Worm (Caenorhabditis elegans) whole organism, L2 larva: ENCODE results near the gene vab-23.
A peak's percentile ranks its signal among the peaks of the same experiment; 100 is the strongest.

Experiments used
- C34F6.9 ChIP-seq: fragments of 150-350 bp; optimal IDR thresholded peaks from 2 replicates; lab custom pipeline; 2014; ENCODE audit warnings: missing biosample characterization, missing genetic modification characterization
- R02D3.7 ChIP-seq: fragments of 150-350 bp; optimal IDR thresholded peaks from 2 replicates; lab custom pipeline; 2014; ENCODE audit warnings: missing biosample characterization, missing genetic modification characterization
- Y55F3AM.14 ChIP-seq: fragments of 200-800 bp; sonication (Bioruptor generic); optimal IDR thresholded peaks from 2 replicates; lab custom pipeline; 2018; ENCODE audit warnings: mild to moderate bottlenecking, missing genetic modification characterization, missing compliant biosample characterization
- ZK546.5 ChIP-seq: sonication (generic microtip); optimal IDR thresholded peaks from 2 replicates; lab custom pipeline; 2017; ENCODE audit warnings: missing biosample characterization, missing genetic modification characterization
- alr-1 ChIP-seq: fragments of 150-350 bp; optimal IDR thresholded peaks from 2 replicates; lab custom pipeline; 2014; ENCODE audit warnings: missing biosample characterization, missing genetic modification characterization
- ama-1 ChIP-seq: fragments of 150-350 bp; optimal IDR thresholded peaks from 2 replicates; lab custom pipeline; 2018; ENCODE audit warnings: inconsistent platforms
- blmp-1 ChIP-seq: sonication (generic microtip); optimal IDR thresholded peaks from 2 replicates; lab custom pipeline; 2017; ENCODE audit warnings: missing genetic modification characterization, mild to moderate bottlenecking, missing compliant biosample characterization, antibody characterized with exemption, moderate library complexity; ENCODE audit not compliant: insufficient read depth
- ceh-82 ChIP-seq: fragments of 150-350 bp; optimal IDR thresholded peaks from 2 replicates; lab custom pipeline; 2014; ENCODE audit warnings: missing biosample characterization, missing genetic modification characterization
- dmd-4 ChIP-seq: sonication (generic microtip); optimal IDR thresholded peaks from 2 replicates; lab custom pipeline; 2017; ENCODE audit warnings: missing biosample characterization, missing genetic modification characterization
- egl-27 ChIP-seq: sonication (generic microtip); optimal IDR thresholded peaks from 3 replicates; lab custom pipeline; 2017; ENCODE audit warnings: missing biosample characterization, missing genetic modification reagents, missing genetic modification characterization
- elt-3 ChIP-seq: sonication (generic microtip); optimal IDR thresholded peaks from 2 replicates; lab custom pipeline; 2017; ENCODE audit warnings: missing biosample characterization, missing genetic modification characterization
- fos-1 ChIP-seq: fragments of 150-350 bp; optimal IDR thresholded peaks from 2 replicates; lab custom pipeline; 2014; ENCODE audit warnings: missing biosample characterization, missing genetic modification characterization
- lin-13 ChIP-seq: fragments of 150-350 bp; optimal IDR thresholded peaks from 2 replicates; lab custom pipeline; 2014; ENCODE audit warnings: missing biosample characterization, missing genetic modification reagents, missing genetic modification characterization
- lin-39 ChIP-seq: fragments of 150-350 bp; optimal IDR thresholded peaks from 2 replicates; lab custom pipeline; 2014; ENCODE audit warnings: missing biosample characterization, missing genetic modification reagents, missing genetic modification characterization
- mab-5 ChIP-seq: fragments of 150-350 bp; optimal IDR thresholded peaks from 2 replicates; lab custom pipeline; 2014; ENCODE audit warnings: missing biosample characterization, missing genetic modification characterization
- mdl-1 ChIP-seq, 2 experiments: fragments of 150-350 bp in 1 of 2; sonication (generic microtip) in 1 of 2; optimal IDR thresholded peaks; 2 replicates each; lab custom pipeline; 2017; ENCODE audit warnings: missing biosample characterization in 2 of 2, missing genetic modification characterization in 2 of 2
- nhr-12 ChIP-seq: fragments of 150-350 bp; optimal IDR thresholded peaks from 2 replicates; lab custom pipeline; 2014; ENCODE audit warnings: missing biosample characterization, missing genetic modification characterization
- nhr-129 ChIP-seq: fragments of 150-350 bp; optimal IDR thresholded peaks from 2 replicates; lab custom pipeline; 2014; ENCODE audit warnings: missing biosample characterization, missing genetic modification characterization
- nhr-21 ChIP-seq: fragments of 150-350 bp; optimal IDR thresholded peaks from 2 replicates; lab custom pipeline; 2014; ENCODE audit warnings: missing biosample characterization, missing genetic modification characterization
- nhr-23 ChIP-seq: fragments of 150-350 bp; optimal IDR thresholded peaks from 2 replicates; lab custom pipeline; 2014; ENCODE audit warnings: missing biosample characterization, missing genetic modification reagents, missing genetic modification characterization
- nhr-237 ChIP-seq: fragments of 150-350 bp; optimal IDR thresholded peaks from 2 replicates; lab custom pipeline; 2014; ENCODE audit warnings: missing biosample characterization, missing genetic modification characterization
- nhr-25 ChIP-seq: fragments of 150-350 bp; sonication (generic microtip); optimal IDR thresholded peaks from 3 replicates; lab custom pipeline; 2014; ENCODE audit warnings: missing biosample characterization, missing genetic modification characterization
- nhr-77 ChIP-seq: fragments of 150-350 bp; optimal IDR thresholded peaks from 2 replicates; lab custom pipeline; 2014; ENCODE audit warnings: missing biosample characterization, missing genetic modification characterization
- peb-1 ChIP-seq: fragments of 150-350 bp; optimal IDR thresholded peaks from 2 replicates; lab custom pipeline; 2014; ENCODE audit warnings: missing biosample characterization, missing genetic modification characterization
- sem-4 ChIP-seq: fragments of 150-350 bp; optimal IDR thresholded peaks from 2 replicates; lab custom pipeline; 2014; ENCODE audit warnings: missing biosample characterization, missing genetic modification reagents, missing genetic modification characterization
- skn-1 ChIP-seq: sonication (generic microtip); optimal IDR thresholded peaks from 2 replicates; lab custom pipeline; 2017; ENCODE audit warnings: missing biosample characterization, missing genetic modification characterization
- sma-3 ChIP-seq: sonication (generic microtip); optimal IDR thresholded peaks from 2 replicates; lab custom pipeline; 2016; ENCODE audit warnings: missing genetic modification reagents, missing genetic modification characterization, missing compliant biosample characterization
- unc-39 ChIP-seq: fragments of 150-350 bp; optimal IDR thresholded peaks from 2 replicates; lab custom pipeline; 2014; ENCODE audit warnings: missing biosample characterization, missing genetic modification characterization
- unc-55 ChIP-seq: fragments of 150-350 bp; sonication (generic microtip); optimal IDR thresholded peaks from 3 replicates; lab custom pipeline; 2014; ENCODE audit warnings: missing biosample characterization, missing genetic modification reagents, missing genetic modification characterization
- unc-62 ChIP-seq: fragments of 150-350 bp; optimal IDR thresholded peaks from 2 replicates; lab custom pipeline; 2014; ENCODE audit warnings: missing biosample characterization, missing genetic modification reagents, missing genetic modification characterization
- zag-1 ChIP-seq: fragments of 150-350 bp; optimal IDR thresholded peaks from 2 replicates; lab custom pipeline; 2014; ENCODE audit warnings: missing biosample characterization, missing genetic modification characterization
- ztf-11 ChIP-seq: sonication (generic microtip); optimal IDR thresholded peaks from 2 replicates; lab custom pipeline; 2017; ENCODE audit warnings: missing biosample characterization, missing genetic modification characterization

Gene vab-23

DNA sequence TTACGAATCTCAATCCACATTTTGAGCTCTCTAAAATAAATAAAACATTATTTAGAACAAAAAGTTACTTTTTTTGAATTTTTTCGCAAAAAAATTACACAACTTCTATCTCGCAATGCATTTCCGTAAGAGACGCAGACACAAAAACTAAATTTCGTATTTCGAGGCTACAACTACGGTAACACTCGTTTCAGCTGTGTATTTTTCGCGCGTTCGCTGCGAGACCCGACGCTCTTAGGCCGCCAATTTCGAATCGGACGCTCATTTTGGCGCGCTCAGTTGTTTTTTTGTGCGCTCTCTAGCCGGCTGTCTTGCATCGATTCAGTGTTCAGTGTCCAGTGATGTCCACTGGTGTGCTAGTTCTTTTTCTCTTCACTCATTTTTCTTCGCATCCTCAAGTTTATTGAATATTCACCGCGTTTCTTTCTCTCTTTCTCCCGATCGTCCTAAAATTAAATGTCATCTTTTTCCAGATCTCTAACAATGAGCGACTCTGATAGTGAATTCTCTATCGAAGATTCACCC, 26.3 kb downstream of the vab-23 start, which contains the start of the genes npp-3 and top-2 (continued):
- TF ChIP-seq ceh-82 (tag; lab: Kevin White, UChicago) (peak; percentile 45), nhr-21 (tag; lab: Kevin White, UChicago) (peak; percentile 92), nhr-25 (tag; lab: Kevin White, UChicago) (peak; percentile 94), skn-1 (tag; lab: Kevin White, UChicago) (no peak), elt-3 (no peak), ama-1 (no peak)

DNA sequence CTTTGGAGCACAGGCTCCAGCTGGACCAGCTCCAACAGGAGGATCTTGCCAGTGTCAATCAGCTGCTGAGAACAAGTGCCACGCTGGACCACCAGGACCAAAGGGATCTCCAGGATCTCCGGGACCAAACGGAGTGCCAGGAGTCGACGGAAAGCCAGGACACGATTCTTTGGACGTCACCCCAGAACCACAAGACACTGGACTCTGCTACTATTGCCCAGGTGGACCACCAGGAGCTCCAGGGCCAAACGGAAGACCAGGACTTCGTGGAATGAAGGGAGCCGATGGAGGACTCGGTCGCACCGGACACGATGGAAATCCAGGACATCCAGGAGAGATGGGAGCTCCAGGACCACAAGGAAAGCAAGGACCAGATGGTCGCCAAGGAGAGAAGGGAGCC, 32.1 kb downstream of the vab-23 start:
- TF ChIP-seq unc-55 (GFP tag; lab: Kevin White, UChicago) (no peak), dmd-4 (tag; lab: Kevin White, UChicago) (no peak), alr-1 (tag; lab: Kevin White, UChicago) (no peak), mab-5 (tag; lab: Kevin White, UChicago) (no peak), fos-1 (no peak), R02D3.7 (tag; lab: Kevin White, UChicago) (no peak), skn-1 (tag; lab: Kevin White, UChicago) (no peak), ceh-82 (tag; lab: Kevin White, UChicago) (no peak), nhr-21 (tag; lab: Kevin White, UChicago) (no peak), nhr-23 (tag; lab: Kevin White, UChicago) (no peak), peb-1 (no peak), sma-3 (no peak), blmp-1 (tag; lab: Kevin White, UChicago) (no peak), nhr-12 (tag; lab: Kevin White, UChicago) (no peak)

DNA sequence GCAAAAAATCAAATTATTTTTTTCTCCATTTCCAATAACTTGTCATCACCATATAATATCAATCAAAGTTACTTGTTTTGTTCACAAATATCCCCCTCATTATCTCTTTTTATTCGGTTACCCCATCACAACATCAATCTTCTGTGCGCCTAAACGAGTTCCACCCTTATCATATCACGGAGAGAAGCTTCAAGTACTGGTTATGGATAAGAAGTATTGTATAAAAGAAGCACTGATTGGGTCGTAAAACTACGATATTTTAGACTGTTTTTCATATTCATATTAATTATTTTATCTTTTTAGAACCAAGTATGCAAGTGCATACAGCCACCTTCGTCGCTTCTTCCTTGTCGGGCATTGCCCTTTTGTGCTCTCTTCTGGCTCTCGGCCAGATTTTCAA, 32.8 kb downstream of the vab-23 start, which contains the start of gene col-84:
Gene col-84 (plus strand): TSS at position 301 of the 400 bp plus-strand sequence.
- TF ChIP-seq ZK546.5 (tag; lab: Kevin White, UChicago) (no peak), ztf-11 (no peak), Y55F3AM.14 (GFP tag; lab: Kevin White, UChicago) (no peak), peb-1 (no peak), zag-1 (no peak), unc-62 (GFP tag; lab: Kevin White, UChicago) (no peak), blmp-1 (tag; lab: Kevin White, UChicago) (no peak)

DNA sequence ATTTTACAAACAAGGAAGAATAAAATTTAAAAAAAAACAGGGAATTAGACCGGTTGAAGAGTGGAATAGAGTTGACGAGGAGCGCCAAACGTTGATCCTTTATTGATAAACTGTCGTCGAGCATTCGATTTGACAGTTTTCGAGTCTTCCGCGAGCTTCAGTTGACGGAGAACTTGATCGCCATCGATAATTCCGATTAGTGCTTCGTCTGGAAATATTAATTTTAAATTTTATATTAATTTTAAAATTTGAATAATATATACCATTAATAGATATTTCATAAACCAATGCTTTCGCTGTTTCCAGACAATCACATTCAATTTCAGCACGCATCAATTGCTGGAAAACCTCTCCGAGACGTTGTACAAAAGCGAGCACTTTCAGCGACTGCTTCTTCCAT, 35.4 kb downstream of the vab-23 start, which contains the start of gene K12D12.4:
Gene K12D12.4 (minus strand): TSS at position 101 of the 400 bp plus-strand sequence.
- TF ChIP-seq nhr-129 (tag; lab: Kevin White, UChicago) (no peak), nhr-23 (tag; lab: Kevin White, UChicago) (no peak), unc-39 (tag; lab: Kevin White, UChicago) (no peak), nhr-21 (tag; lab: Kevin White, UChicago) (no peak), sem-4 (tag; lab: Kevin White, UChicago) (no peak), unc-62 (GFP tag; lab: Kevin White, UChicago) (no peak), lin-39 (tag; lab: Kevin White, UChicago) (no peak), R02D3.7 (tag; lab: Kevin White, UChicago) (no peak), C34F6.9 (tag; lab: Kevin White, UChicago) (no peak), alr-1 (tag; lab: Kevin White, UChicago) (no peak), egl-27 (tag; lab: Kevin White, UChicago) (no peak), mdl-1 (tag; optimal IDR thresholded peaks at IDR 0.05; lab: Kevin White, UChicago) (no peak), nhr-237 (tag; lab: Kevin White, UChicago) (no peak), zag-1 (no peak), ZK546.5 (tag; lab: Kevin White, UChicago) (no peak), skn-1 (tag; lab: Kevin White, UChicago) (no peak), nhr-77 (tag; lab: Kevin White, UChicago) (no peak), lin-13 (GFP tag; lab: Kevin White, UChicago) (no peak), dmd-4 (tag; lab: Kevin White, UChicago) (no peak)

DNA sequence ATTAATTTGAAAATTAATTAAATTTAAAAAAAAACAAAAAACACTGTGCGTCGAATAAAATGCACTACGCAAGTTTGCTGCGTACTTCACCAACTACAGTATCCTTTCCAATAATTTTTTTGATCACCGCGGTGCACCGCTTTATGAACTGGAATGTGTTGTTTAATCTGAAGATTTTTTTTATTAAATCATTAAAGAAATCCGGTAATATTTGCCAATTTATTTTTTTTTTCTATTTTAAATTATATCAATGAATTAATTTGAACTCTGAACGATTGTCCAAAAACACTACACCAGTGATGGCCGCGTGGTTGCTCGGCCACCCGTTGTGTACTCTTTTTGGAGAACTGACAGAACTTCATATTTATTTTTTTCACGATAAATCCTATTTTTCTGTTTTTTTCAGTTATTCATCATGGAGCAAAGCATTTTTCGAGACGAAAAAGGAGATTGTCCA, 40.4 kb downstream of the vab-23 start, which contains the start of gene K12D12.5:
Gene K12D12.5 (plus strand): TSS at position 407 of the 457 bp plus-strand sequence.
- TF ChIP-seq nhr-21 (tag; lab: Kevin White, UChicago) (no peak), nhr-129 (tag; lab: Kevin White, UChicago) (no peak)
